Worm (Caenorhabditis elegans): ENCODE results near the gene W06A11.1.

DNA sequence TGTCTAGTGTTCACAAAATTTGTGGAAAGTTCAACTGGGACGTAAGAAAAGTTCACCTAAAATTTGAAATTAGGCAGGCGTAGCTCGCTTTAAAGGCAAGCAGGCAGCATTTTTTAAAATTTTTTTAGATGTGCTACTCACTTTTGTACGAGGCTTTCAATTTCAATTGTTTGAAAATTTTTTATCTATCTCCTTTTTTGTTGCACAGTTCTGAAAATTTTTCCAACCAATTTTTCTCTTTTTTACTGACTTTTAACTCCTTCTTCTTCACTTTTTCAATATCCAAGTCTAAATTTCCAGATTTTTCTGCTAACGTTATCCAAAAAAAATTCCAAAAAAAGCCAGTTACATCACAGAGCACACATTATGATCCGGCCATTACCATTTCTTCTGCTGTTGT is at the start of gene W06A11.1:
- no peak for TF ChIP-seq mdl-1 (tag; optimal IDR thresholded peaks at IDR 0.05)
- no peak for TF ChIP-seq ztf-1 (GFP tag; conservative IDR thresholded peaks at IDR 0.05)
- TF ChIP-seq unc-39 (tag; optimal IDR thresholded peaks at IDR 0.05) = no peak
- no peak for TF ChIP-seq egl-27 (tag; optimal IDR thresholded peaks at IDR 0.05)
- no peak for TF ChIP-seq zag-1 (tag; optimal IDR thresholded peaks at IDR 0.05)
- TF ChIP-seq ceh-16 (tag; optimal IDR thresholded peaks at IDR 0.05) = no peak
